Worm (Caenorhabditis elegans): Measurements from ENCODE around the gene F53F4.18.

F53F4.18 gene

DNA sequence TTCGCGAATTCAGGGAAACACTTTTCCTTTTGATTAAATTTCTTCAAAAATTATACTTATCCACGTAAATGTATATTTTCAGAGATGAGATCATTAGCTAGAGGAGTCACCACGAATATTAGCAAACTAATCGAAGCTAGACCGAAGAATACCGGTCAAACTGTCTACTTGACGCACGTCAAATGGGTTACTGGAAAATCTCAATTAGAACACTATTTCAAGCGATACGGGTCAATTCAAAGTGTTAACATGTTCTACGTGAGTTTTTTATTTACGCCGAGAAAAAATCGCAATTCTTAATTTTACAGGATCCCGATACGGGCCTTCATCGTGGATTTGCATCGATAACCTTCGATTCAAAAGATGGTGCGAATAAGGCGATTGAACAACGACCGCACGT lies 24.1 kb upstream of the F53F4.18 start, which contains the start of gene slrp-1:
Gene slrp-1, plus strand, starts transcription at position 83 of the 400 bp plus-strand sequence.
- 0 out of 2 replicates have a peak, but pooled peaks have one; percentile 58 for TF ChIP-seq Y48G9A.11 (GFP tag; IDR thresholded peaks at IDR 0.05)
- no peak for TF ChIP-seq mxl-3 (GFP tag; optimal IDR thresholded peaks at IDR 0.05)
- no peak for TF ChIP-seq spr-3 (GFP tag; optimal IDR thresholded peaks at IDR 0.05)
- no peak for TF ChIP-seq Y5F2A.4 (GFP tag; optimal IDR thresholded peaks at IDR 0.05)
- TF ChIP-seq nhr-42 (GFP tag; IDR thresholded peaks at IDR 0.05), result no peak
- no peak for TF ChIP-seq T20F7.1 (GFP tag; optimal IDR thresholded peaks at IDR 0.05)

DNA sequence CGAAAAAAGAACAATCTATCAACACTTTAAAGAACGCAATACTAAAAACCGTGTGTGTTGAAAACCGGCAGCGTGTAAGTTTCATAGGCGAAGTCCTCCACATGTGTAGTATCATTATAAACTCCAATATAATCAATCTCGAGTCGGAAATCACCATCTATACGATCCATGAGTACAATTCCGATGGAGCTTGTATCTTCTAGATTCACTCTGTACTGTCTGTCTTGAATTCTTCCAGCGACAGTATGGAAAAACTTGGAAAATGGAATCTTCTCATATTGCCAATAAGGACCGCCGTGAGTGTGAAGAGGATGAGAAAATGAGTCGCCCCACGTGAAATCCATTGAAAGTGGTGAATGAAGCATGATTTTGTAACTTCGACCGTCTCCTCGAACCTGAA lies 23.0 kb upstream of the F53F4.18 start:
- TF ChIP-seq mdt-29 (GFP tag; IDR thresholded peaks at IDR 0.05), result peak; percentile 32; the same call in 1 of the 2 replicates
- no peak for TF ChIP-seq spr-1 (tag; optimal IDR thresholded peaks at IDR 0.05)
- TF ChIP-seq nhr-111 (GFP tag; optimal IDR thresholded peaks at IDR 0.05), result no peak
- 0 out of 2 replicates have a peak, but pooled peaks have one; percentile 21 for TF ChIP-seq mxl-2 (GFP tag; conservative IDR thresholded peaks at IDR 0.05)
- no peak for TF ChIP-seq lim-7 (GFP tag; IDR thresholded peaks at IDR 0.05)
- TF ChIP-seq fos-1 (tag; optimal IDR thresholded peaks at IDR 0.05), result no peak
- TF ChIP-seq tra-1 (GFP tag; IDR thresholded peaks at IDR 0.05), result peak; percentile 46; the same call in 1 of the 2 replicates
- no peak for TF ChIP-seq nhr-25 (tag; optimal IDR thresholded peaks at IDR 0.05; ENCODE audit: borderline replicate concordance, insufficient read depth)
- TF ChIP-seq lin-1 (GFP tag; IDR thresholded peaks at IDR 0.05), result no peak
- no peak for TF ChIP-seq daf-19 (GFP tag; conservative IDR thresholded peaks at IDR 0.05)
- peak in 1 of 2 experiments; percentile 14 for TF ChIP-seq lsy-2 (tag; optimal IDR thresholded peaks at IDR 0.05)
- no peak for TF ChIP-seq nhr-237 (tag; optimal IDR thresholded peaks at IDR 0.05)
- no peak for TF ChIP-seq ztf-11 (tag; optimal IDR thresholded peaks at IDR 0.05)
- no peak for TF ChIP-seq mxl-3 (GFP tag; optimal IDR thresholded peaks at IDR 0.05)
- no peak for TF ChIP-seq nhr-41 (GFP tag; IDR thresholded peaks at IDR 0.05)
- TF ChIP-seq hif-1 (tag; optimal IDR thresholded peaks at IDR 0.05), result no peak
- TF ChIP-seq pha-4 (GFP tag; IDR thresholded peaks at IDR 0.05), result no peak
- no peak for TF ChIP-seq pha-4 (tag; optimal IDR thresholded peaks at IDR 0.05)
- TF ChIP-seq dve-1 (tag; optimal IDR thresholded peaks at IDR 0.05; ENCODE audit: insufficient read depth), result peak; percentile 36
- peak in 1 of 2 experiments; percentile 22 for TF ChIP-seq unc-62 (GFP tag; optimal IDR thresholded peaks at IDR 0.05 in 1 of 2)
- no peak for TF ChIP-seq unc-62 (tag; optimal IDR thresholded peaks at IDR 0.05)
- TF ChIP-seq nhr-10 (tag; optimal IDR thresholded peaks at IDR 0.05), result no peak
- no peak for TF ChIP-seq unc-39 (tag; optimal IDR thresholded peaks at IDR 0.05)
- TF ChIP-seq unc-130 (GFP tag; optimal IDR thresholded peaks at IDR 0.05), result no peak
- no peak for TF ChIP-seq egl-27 (tag; optimal IDR thresholded peaks at IDR 0.05)
- TF ChIP-seq Y5F2A.4 (GFP tag; optimal IDR thresholded peaks at IDR 0.05), result no peak
- no peak for TF ChIP-seq egl-43 (GFP tag; IDR thresholded peaks at IDR 0.05)
- 0 out of 2 replicates have a peak, but pooled peaks have one; percentile 42 for TF ChIP-seq dmd-6 (GFP tag; IDR thresholded peaks at IDR 0.05)
- no peak for TF ChIP-seq zfp-2 (tag; optimal IDR thresholded peaks at IDR 0.05)
- no peak for TF ChIP-seq madf-9 (GFP tag; conservative IDR thresholded peaks at IDR 0.05)
- TF ChIP-seq ces-1 (GFP tag; optimal IDR thresholded peaks at IDR 0.05), result no peak
- TF ChIP-seq hmg-1.1 (GFP tag; IDR thresholded peaks at IDR 0.05), result no peak
- peak; percentile 23; the same call in 1 of the 2 replicates for TF ChIP-seq nhr-42 (GFP tag; IDR thresholded peaks at IDR 0.05)
- no peak for TF ChIP-seq lin-39 (tag; optimal IDR thresholded peaks at IDR 0.05)
- TF ChIP-seq rbr-2 (tag; optimal IDR thresholded peaks at IDR 0.05), result no peak
- peak; percentile 23 for TF ChIP-seq nhr-102 (tag; optimal IDR thresholded peaks at IDR 0.05)
- TF ChIP-seq aly-2 (tag; optimal IDR thresholded peaks at IDR 0.05), result no peak
- no peak for TF ChIP-seq R02D3.7 (tag; optimal IDR thresholded peaks at IDR 0.05)
- TF ChIP-seq ceh-62 (tag; optimal IDR thresholded peaks at IDR 0.05), result no peak
- no peak for TF ChIP-seq nhr-28 (tag; optimal IDR thresholded peaks at IDR 0.05)
- TF ChIP-seq mdl-1 (tag; optimal IDR thresholded peaks at IDR 0.05), result no peak
- no peak for TF ChIP-seq set-16 (GFP tag; IDR thresholded peaks at IDR 0.05)
- no peak for TF ChIP-seq tag-97 (GFP tag; IDR thresholded peaks at IDR 0.05)
- TF ChIP-seq nhr-77 (tag; optimal IDR thresholded peaks at IDR 0.05), result no peak
- TF ChIP-seq attf-4 (tag; optimal IDR thresholded peaks at IDR 0.05), result no peak
- no peak for TF ChIP-seq zip-11 (GFP tag; IDR thresholded peaks at IDR 0.05)
- TF ChIP-seq mep-1 (tag; optimal IDR thresholded peaks at IDR 0.05), result no peak
